Fruit fly (Drosophila melanogaster) Kc167 (cell line): ENCODE measurements around the gene hkb.

ENCODE experiments used
- Myc ChIP-seq: fragments of >200 bp; optimal IDR thresholded peaks from 2 replicates; lab custom pipeline; 2017; ENCODE audit warnings: missing external identifiers
- Sin3A ChIP-seq: fragments of >200 bp; optimal IDR thresholded peaks from 2 replicates; lab custom pipeline; 2018; ENCODE audit warnings: missing external identifiers
- h ChIP-seq: fragments of >200 bp; optimal IDR thresholded peaks from 3 replicates; lab custom pipeline; 2018; ENCODE audit warnings: missing external identifiers
- insv ChIP-seq: fragments of >200 bp; optimal IDR thresholded peaks from 3 replicates; lab custom pipeline; 2018; ENCODE audit warnings: missing external identifiers
- psq ChIP-seq: fragments of >200 bp; optimal IDR thresholded peaks from 2 replicates; lab custom pipeline; 2017; ENCODE audit warnings: missing external identifiers
- ttk ChIP-seq: sonication (Bioruptor generic); optimal IDR thresholded peaks from 2 replicates; lab custom pipeline; 2017; ENCODE audit warnings: missing external identifiers

Gene hkb

dm6 chr3R:4346636-4347035 lies at the start of gene hkb:
Gene hkb (minus strand): TSS chr3R:4346646.
- no peak for TF ChIP-seq Sin3A (lab: Kevin White, UChicago)
- TF ChIP-seq Myc = no peak
- TF ChIP-seq h (lab: Kevin White, UChicago) = no peak
- TF ChIP-seq ttk = no peak
- no peak for TF ChIP-seq psq (lab: Kevin White, UChicago)
- TF ChIP-seq insv (lab: Kevin White, UChicago) = no peak

dm6 chr3R:4394654-4395581 lies 48.5 kb upstream of the hkb start:
- no peak for TF ChIP-seq insv (lab: Kevin White, UChicago)
- TF ChIP-seq Sin3A (lab: Kevin White, UChicago) = no peak
- TF ChIP-seq ttk = no peak
- no peak for TF ChIP-seq h (lab: Kevin White, UChicago)
- no peak for TF ChIP-seq psq (lab: Kevin White, UChicago)
- no peak for TF ChIP-seq Myc

DNA sequence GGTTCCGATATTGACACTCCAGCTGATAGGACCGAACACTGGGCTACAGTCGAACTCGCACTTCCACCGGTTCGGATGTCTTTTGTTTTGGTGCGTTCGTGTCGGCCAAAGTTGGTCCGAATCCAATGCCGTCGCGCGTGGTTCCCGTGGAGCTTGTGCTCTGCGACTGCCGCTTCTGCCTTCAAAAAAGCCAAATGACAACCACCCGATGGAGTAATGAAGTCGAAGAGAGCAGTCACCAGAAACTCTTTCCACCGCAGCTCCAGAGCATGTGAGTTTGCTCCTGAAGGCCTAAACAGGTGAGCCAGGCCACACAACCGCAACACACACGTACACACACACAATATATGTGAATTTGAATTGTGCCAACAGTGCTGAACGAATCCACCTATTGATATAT lies 47.7 kb upstream of the hkb start, which contains the start of gene CG34112:
Gene CG34112 (minus strand): TSS at position 143 of the 400 bp plus-strand sequence.
- TF ChIP-seq insv (lab: Kevin White, UChicago) (no peak), Myc (no peak), psq (lab: Kevin White, UChicago) (no peak), h (lab: Kevin White, UChicago) (no peak), Sin3A (lab: Kevin White, UChicago) (no peak), ttk (no peak)

DNA sequence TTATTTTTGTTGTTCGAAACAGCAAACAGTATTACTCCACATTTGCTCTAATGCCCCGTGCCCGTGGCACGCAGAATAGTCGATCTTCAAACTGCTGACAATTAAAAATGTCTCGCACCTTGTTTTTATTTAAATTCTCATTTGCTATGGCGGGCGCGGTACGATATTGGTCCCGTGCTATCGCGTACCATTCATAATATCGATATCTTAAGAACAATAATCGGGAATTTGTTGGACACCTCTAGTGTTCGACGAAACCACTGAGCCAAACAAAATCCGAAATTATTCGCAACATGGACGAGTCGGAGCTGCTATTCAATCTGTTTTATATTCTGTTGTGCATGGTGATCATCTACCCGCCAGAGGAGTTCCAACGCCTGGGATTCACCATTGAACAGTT lies 43.7 kb upstream of the hkb start, which contains the start of gene CG14646:
Gene CG14646 (plus strand): TSS at position 234 of the 400 bp plus-strand sequence.
- TF ChIP-seq Myc (no peak), psq (lab: Kevin White, UChicago) (no peak), h (lab: Kevin White, UChicago) (no peak)

DNA sequence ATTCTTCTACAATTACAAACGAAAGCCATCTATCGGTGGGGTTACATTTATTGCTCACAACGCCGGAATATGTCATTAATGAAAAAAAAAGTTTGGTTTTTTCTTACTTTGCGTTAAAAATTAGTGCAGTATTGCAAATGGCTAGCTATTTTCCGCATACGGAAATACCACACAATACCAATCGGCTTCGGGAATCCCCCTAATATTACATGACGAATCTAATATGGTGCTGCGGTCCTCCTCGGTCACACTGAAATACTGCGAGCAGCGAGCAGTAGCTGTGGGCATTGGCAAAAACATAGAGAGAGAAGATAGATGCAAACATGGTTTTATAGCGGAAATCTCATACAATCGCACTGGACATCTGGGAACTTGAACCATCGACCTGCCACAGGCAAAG lies 41.0 kb upstream of the hkb start, which contains the start of gene tub:
Gene tub (plus strand): TSS at position 253 of the 400 bp plus-strand sequence.
- TF ChIP-seq insv (lab: Kevin White, UChicago) = no peak
- TF ChIP-seq ttk = no peak
- TF ChIP-seq psq (lab: Kevin White, UChicago) = no peak
- no peak for TF ChIP-seq Sin3A (lab: Kevin White, UChicago)
- TF ChIP-seq h (lab: Kevin White, UChicago) = no peak
- TF ChIP-seq Myc = no peak

DNA sequence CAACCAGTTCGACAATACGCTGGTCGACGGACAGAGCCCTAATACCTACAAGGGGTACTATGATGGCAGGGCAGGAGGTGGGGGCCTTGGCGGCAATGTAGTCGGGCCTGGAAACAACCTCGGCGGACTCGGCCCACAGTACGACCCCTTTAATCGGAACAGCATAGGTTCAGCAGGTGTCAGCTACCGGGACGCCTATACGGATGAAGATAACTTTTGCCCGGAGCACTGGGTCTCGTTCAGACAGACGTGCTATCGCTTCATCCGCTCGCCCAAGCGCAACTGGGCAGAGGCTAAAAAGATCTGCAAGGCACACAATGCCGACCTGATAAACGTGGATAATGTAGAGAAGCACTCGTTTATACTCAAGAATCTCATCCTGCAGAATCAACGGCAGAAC lies 35.7 kb upstream of the hkb start:
- TF ChIP-seq insv (lab: Kevin White, UChicago) (no peak), Sin3A (lab: Kevin White, UChicago) (no peak), Myc (no peak), h (lab: Kevin White, UChicago) (no peak), psq (lab: Kevin White, UChicago) (no peak), ttk (no peak)

DNA sequence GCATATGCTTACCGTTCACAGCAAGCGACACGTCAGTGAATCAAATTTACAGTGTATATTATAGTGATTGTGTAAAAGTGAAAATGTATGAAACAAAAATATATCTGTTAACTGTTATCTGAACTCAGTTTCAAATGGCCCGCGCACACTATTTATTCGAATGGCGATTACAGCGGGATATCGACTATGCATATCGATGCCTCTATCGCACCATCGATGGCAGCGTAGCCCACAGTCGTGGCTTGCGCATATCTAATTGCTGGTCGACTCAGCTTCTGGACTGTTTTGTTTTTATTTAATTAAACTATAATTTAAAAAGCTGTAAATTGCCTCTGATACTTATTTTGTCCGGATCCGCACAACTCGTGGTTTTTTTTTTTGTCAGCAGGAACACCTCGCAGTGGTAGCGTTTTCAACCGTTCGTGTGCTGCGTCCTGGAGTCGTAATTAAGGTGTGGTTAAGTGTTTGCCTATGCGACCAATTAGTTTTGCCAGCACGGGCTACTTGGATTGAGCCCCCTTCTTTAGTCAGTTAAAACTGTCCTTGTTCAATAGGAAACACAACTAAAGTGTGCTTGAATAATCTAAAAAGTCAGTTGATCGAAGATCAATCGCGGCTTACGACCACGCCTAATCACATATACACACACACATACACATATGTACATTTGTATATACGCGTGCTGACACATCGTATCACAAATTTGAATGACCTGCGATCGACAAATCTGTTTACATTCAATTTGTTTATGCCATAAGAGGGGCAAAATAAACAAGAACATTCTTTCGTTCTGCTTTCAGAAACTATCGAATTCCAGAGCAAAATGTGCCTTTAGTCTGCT lies 34.9 kb upstream of the hkb start, which contains the start of gene Cont:
Gene Cont (plus strand): TSS at position 228 of the 841 bp plus-strand sequence.
- no peak for TF ChIP-seq h (lab: Kevin White, UChicago)
- no peak for TF ChIP-seq ttk
- TF ChIP-seq insv (lab: Kevin White, UChicago) = no peak

DNA sequence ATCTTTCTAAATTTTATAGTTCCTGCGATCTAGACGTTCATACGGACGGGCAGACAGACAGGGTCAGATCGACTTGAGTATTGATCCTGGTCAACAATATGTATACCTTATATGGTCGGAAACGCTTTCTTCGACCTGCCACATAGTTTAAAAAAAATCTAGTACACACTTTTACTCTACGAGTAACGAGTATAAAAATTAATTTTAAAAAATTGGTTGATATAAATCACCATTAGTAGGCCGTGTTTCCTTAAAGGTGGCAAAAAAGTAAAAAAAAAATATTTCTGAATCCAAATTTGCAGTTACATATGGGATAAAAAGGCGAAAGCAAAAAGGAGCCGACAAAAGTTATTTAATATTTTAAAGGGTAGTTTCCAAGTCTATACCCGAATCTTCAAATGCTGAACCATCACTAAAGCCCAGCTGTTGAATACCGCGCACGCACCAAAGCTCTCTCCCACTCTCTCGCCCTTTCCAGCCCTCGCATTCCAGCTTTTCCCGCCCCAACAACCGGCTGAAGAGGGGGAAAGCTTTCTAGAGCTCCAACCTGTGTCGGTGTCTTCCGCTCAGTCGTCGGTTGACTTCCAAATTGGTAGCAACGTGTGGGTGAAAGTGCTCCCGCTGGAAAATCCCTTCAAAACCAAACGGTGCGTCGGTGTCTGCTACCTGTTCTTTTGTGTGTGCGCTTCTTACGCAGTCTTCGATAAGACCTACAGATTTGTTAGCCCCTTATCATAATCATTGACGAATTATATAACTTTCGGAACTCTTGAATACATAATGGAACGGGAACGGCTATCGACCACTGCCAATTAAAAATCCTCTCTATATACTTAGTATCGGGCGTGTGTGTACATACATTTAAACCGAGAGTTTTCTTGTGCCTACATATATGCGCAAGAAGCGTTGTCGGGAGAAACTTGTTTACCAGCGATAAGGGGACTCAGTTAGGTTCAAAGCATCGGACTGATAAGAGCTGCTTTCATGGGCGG lies 32.2 kb upstream of the hkb start, which contains the start of gene Sfxn1-3:
Gene Sfxn1-3 (plus strand): TSS at position 238 of the 992 bp plus-strand sequence.
- TF ChIP-seq Myc (no peak), h (lab: Kevin White, UChicago) (no peak), insv (lab: Kevin White, UChicago) (no peak), ttk (no peak)

DNA sequence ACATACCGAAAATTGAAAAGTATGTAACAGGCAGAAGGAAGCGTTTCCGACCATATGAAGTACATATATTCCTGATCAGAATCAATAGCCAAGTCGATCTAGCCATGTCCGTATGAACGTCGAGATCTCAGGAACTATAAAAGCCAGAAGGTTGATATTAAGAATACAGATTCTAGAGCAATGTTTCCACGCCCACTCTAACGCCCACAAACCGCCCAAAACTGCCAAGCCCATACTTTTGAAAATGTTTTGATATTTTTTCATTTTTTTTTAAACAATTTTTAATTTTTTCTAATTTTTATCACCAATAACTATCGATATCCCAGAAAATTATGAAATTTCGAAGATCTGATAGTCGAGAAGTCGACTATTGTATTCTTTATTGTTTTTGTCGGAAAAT lies 15.6 kb upstream of the hkb start:
- no peak for TF ChIP-seq Sin3A (lab: Kevin White, UChicago)
- TF ChIP-seq h (lab: Kevin White, UChicago) = no peak
- no peak for TF ChIP-seq psq (lab: Kevin White, UChicago)
- no peak for TF ChIP-seq insv (lab: Kevin White, UChicago)
- no peak for TF ChIP-seq Myc
- no peak for TF ChIP-seq ttk

- no peak for TF ChIP-seq Sin3A (lab: Kevin White, UChicago)
- TF ChIP-seq psq (lab: Kevin White, UChicago) = no peak
- no peak for TF ChIP-seq h (lab: Kevin White, UChicago)
- no peak for TF ChIP-seq Myc
- TF ChIP-seq ttk = no peak
- TF ChIP-seq insv (lab: Kevin White, UChicago) = no peak
These were observed 14.2 kb upstream of the hkb start for dm6 chr3R:4360668-4361110.

DNA sequence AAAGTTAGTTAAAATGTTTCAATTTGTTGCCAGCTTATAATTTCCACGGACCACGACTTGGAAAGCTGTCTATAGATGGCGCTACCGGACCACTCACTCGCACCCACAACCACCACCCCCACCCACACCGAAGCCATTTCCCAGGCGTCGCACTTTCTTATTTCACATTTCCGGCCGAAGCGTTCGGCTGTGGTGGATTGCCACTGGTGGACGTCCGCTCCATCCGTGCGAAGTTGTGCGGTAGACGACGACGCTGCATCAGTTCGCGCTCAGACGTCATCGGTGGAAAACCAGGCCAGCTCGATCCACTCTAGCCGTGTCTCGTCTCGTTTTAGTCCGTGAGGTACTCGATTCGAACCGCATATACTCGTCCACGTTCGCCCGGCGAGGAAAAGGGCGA lies 13.2 kb upstream of the hkb start, which contains the start of gene CG1090:
Gene CG1090 (plus strand): TSS at position 259 of the 400 bp plus-strand sequence.
- TF ChIP-seq psq (lab: Kevin White, UChicago) (no peak), h (lab: Kevin White, UChicago) (no peak), insv (lab: Kevin White, UChicago) (no peak), ttk (no peak), Sin3A (lab: Kevin White, UChicago) (no peak), Myc (no peak)
